Worm (Caenorhabditis elegans): ENCODE data around the gene ubc-26.

The ubc-26 gene

DNA sequence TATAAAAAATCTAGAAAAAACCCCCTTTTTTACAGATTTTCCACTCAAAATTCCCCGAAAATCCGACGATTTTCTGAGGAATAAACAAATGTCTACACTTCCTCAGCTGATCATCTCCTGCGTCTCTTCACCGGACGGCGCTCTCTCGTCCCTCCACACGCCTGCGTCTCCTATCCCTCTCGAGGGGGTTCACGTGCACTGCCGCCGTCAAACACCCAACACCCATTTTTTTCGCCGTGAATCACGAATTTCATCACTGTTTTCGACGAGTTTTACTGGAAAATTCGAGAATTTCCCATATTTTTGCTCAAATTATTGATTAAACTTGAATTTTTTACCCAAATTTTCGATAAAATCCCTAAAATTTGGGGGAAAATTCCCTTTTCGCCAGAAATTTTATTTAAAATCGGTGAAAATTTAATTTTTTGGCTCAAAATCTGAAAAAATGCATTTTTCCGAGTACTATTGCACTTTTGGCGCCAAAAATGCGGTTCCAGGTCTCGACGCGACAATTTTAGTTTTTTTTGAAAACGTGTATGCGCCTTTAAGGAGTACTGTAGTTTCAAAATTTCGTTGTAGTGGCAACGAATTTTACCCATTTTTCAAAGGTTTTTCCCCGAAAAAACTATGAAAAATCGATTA, 20.8 kb upstream of the ubc-26 start (continued):
- TF ChIP-seq mdt-29 (GFP tag; IDR thresholded peaks at IDR 0.05) (peak; percentile 83), nhr-10 (tag; optimal IDR thresholded peaks at IDR 0.05) (no peak), ztf-11 (tag; optimal IDR thresholded peaks at IDR 0.05) (no peak), tag-97 (GFP tag; IDR thresholded peaks at IDR 0.05) (0 out of 2 replicates have a peak, but pooled peaks have one; percentile 15), mep-1 (tag; optimal IDR thresholded peaks at IDR 0.05) (peak; percentile 49), nhr-11 (tag; optimal IDR thresholded peaks at IDR 0.05) (no peak), Y48G9A.11 (GFP tag; IDR thresholded peaks at IDR 0.05) (no peak), zfp-3 (GFP tag; conservative IDR thresholded peaks at IDR 0.05) (0 out of 2 replicates have a peak, but pooled peaks have one; percentile 6), unc-130 (GFP tag; optimal IDR thresholded peaks at IDR 0.05) (peak; percentile 64), nhr-102 (tag; optimal IDR thresholded peaks at IDR 0.05) (no peak), nhr-41 (GFP tag; IDR thresholded peaks at IDR 0.05) (no peak), F49E8.2 (tag; optimal IDR thresholded peaks at IDR 0.05; ENCODE audit: borderline replicate concordance) (peak; percentile 18), lin-39 (tag; optimal IDR thresholded peaks at IDR 0.05) (no peak), nhr-237 (tag; optimal IDR thresholded peaks at IDR 0.05) (no peak), dmd-8 (GFP tag; IDR thresholded peaks at IDR 0.05) (no peak), saeg-2 (GFP tag; IDR thresholded peaks at IDR 0.05) (no peak), daf-19 (GFP tag; conservative IDR thresholded peaks at IDR 0.05) (no peak), set-16 (GFP tag; IDR thresholded peaks at IDR 0.05) (no peak), ceh-62 (tag; optimal IDR thresholded peaks at IDR 0.05) (no peak), hif-1 (tag; optimal IDR thresholded peaks at IDR 0.05) (peak in 1 of 2 experiments; percentile 7), ces-1 (GFP tag; optimal IDR thresholded peaks at IDR 0.05) (no peak), aly-2 (tag; optimal IDR thresholded peaks at IDR 0.05) (no peak), rbr-2 (tag; optimal IDR thresholded peaks at IDR 0.05) (no peak), unc-39 (tag; optimal IDR thresholded peaks at IDR 0.05) (no peak), ceh-32 (tag; optimal IDR thresholded peaks at IDR 0.05; ENCODE audit: poor library complexity) (no peak), arid-1 (GFP tag; conservative IDR thresholded peaks at IDR 0.05) (peak; percentile 67; the same call in 1 of the 2 replicates), skn-1 (tag; optimal IDR thresholded peaks at IDR 0.05) (no peak), Y105C5A.15 (GFP tag; IDR thresholded peaks at IDR 0.05) (no peak), dpl-1 (GFP tag; optimal IDR thresholded peaks at IDR 0.05) (peak; percentile 16), nhr-76 (tag; optimal IDR thresholded peaks at IDR 0.05) (no peak), mdl-1 (tag; optimal IDR thresholded peaks at IDR 0.05) (peak; percentile 76 to 91), php-3 (GFP tag; IDR thresholded peaks at IDR 0.05) (peak; percentile 53), tra-1 (GFP tag; IDR thresholded peaks at IDR 0.05) (peak; percentile 41; the same call in 1 of the 2 replicates), nhr-111 (GFP tag; optimal IDR thresholded peaks at IDR 0.05) (no peak), fkh-10 (GFP tag; optimal IDR thresholded peaks at IDR 0.05) (peak; percentile 28), snpc-1.2 (GFP tag; IDR thresholded peaks at IDR 0.05) (no peak), lin-15B (tag; optimal IDR thresholded peaks at IDR 0.05) (no peak), spr-1 (tag; optimal IDR thresholded peaks at IDR 0.05) (peak; percentile 8), nhr-42 (GFP tag; IDR thresholded peaks at IDR 0.05) (no peak), hlh-11 (tag; optimal IDR thresholded peaks at IDR 0.05) (peak; percentile 95), pqm-1 (tag; optimal IDR thresholded peaks at IDR 0.05) (no peak), ceh-20 (GFP tag; IDR thresholded peaks at IDR 0.05) (no peak), zip-2 (tag; optimal IDR thresholded peaks at IDR 0.05) (no peak), fos-1 (tag; optimal IDR thresholded peaks at IDR 0.05) (no peak), mes-2 (tag; optimal IDR thresholded peaks at IDR 0.05; ENCODE audit: poor library complexity, severe bottlenecking) (peak; percentile 69), unc-62 (GFP tag; optimal IDR thresholded peaks at IDR 0.05 in 1 of 2) (peak in 1 of 2 experiments; percentile 87), unc-62 (tag; optimal IDR thresholded peaks at IDR 0.05) (no peak), gei-8 (GFP tag; optimal IDR thresholded peaks at IDR 0.05) (no peak), hmg-1.1 (GFP tag; IDR thresholded peaks at IDR 0.05) (peak; percentile 79), nhr-48 (tag; optimal IDR thresholded peaks at IDR 0.05) (peak; percentile 60), lir-3 (tag; optimal IDR thresholded peaks at IDR 0.05) (no peak), attf-4 (tag; optimal IDR thresholded peaks at IDR 0.05) (no peak)
